Fruit fly (Drosophila melanogaster) whole organism, pupa: ENCODE results near the gene CG3984.

ENCODE experiments used
- CG10348 ChIP-seq: fragments of 200-800 bp; sonication (Bioruptor generic); IDR thresholded peaks from 2 replicates; pipeline ENCODE4 v1.3.6; 2022; ENCODE audit warnings: missing biosample characterization, missing genetic modification characterization
- CG12605 ChIP-seq: fragments of 200-800 bp; sonication (Bioruptor generic); IDR thresholded peaks from 2 replicates; pipeline ENCODE4 v1.3.6; 2022; ENCODE audit warnings: missing biosample characterization, missing genetic modification characterization
- CG13204 ChIP-seq: fragments of 200-800 bp; sonication (Bioruptor generic); optimal IDR thresholded peaks from 2 replicates; lab custom pipeline; 2018; ENCODE audit warnings: missing biosample characterization, mild to moderate bottlenecking, missing genetic modification characterization, moderate library complexity
- CG14655 ChIP-seq: fragments of 200-800 bp; sonication (Bioruptor generic); optimal IDR thresholded peaks from 3 replicates; lab custom pipeline; 2017; ENCODE audit warnings: mild to moderate bottlenecking, missing biosample characterization, missing genetic modification reagents, missing genetic modification characterization
- CG15710 ChIP-seq: fragments of 200-800 bp; sonication (Bioruptor generic); optimal IDR thresholded peaks from 2 replicates; lab custom pipeline; 2018; ENCODE audit warnings: missing biosample characterization, mild to moderate bottlenecking, missing genetic modification characterization, moderate library complexity
- CG17806 ChIP-seq: fragments of 200-800 bp; sonication (Bioruptor generic); optimal IDR thresholded peaks from 2 replicates; lab custom pipeline; 2018; ENCODE audit warnings: missing biosample characterization, mild to moderate bottlenecking, missing genetic modification characterization, moderate library complexity
- CG32121 ChIP-seq: fragments of 200-800 bp; sonication (Bioruptor generic); IDR thresholded peaks from 2 replicates; pipeline ENCODE4 v1.3.6; 2022; ENCODE audit warnings: missing biosample characterization, missing genetic modification characterization
- CG34367 ChIP-seq: fragments of 200-800 bp; sonication (Bioruptor generic); optimal IDR thresholded peaks from 2 replicates; lab custom pipeline; 2018; ENCODE audit warnings: missing biosample characterization, mild to moderate bottlenecking, missing genetic modification characterization
- CG4496 ChIP-seq: fragments of 200-800 bp; sonication (Bioruptor generic); IDR thresholded peaks from 3 replicates; pipeline ENCODE4 v1.3.6; 2022; ENCODE audit warnings: missing biosample characterization, missing genetic modification characterization
- CG8159 ChIP-seq: fragments of 200-800 bp; sonication (Bioruptor generic); optimal IDR thresholded peaks from 3 replicates; lab custom pipeline; 2018; ENCODE audit warnings: missing biosample characterization, mild to moderate bottlenecking, missing genetic modification characterization, moderate library complexity
- CG8301 ChIP-seq: fragments of 200-800 bp; sonication (Bioruptor generic); optimal IDR thresholded peaks from 2 replicates; lab custom pipeline; 2018; ENCODE audit warnings: missing biosample characterization, mild to moderate bottlenecking, missing genetic modification characterization
- CG9948 ChIP-seq: fragments of 200-800 bp; sonication (Bioruptor generic); optimal IDR thresholded peaks from 2 replicates; lab custom pipeline; 2018; ENCODE audit warnings: missing biosample characterization, mild to moderate bottlenecking, missing genetic modification characterization, moderate library complexity
- D1 ChIP-seq: fragments of 200-800 bp; sonication (Bioruptor generic); optimal IDR thresholded peaks from 2 replicates; lab custom pipeline; 2018; ENCODE audit warnings: missing biosample characterization, mild to moderate bottlenecking, missing genetic modification characterization, moderate library complexity
- EcR ChIP-seq: fragments of 200-800 bp; sonication (Bioruptor generic); optimal IDR thresholded peaks from 3 replicates; lab custom pipeline; 2019; ENCODE audit warnings: missing biosample characterization, missing genetic modification characterization, mild to moderate bottlenecking, moderate library complexity, missing genetic modification reagents
- Ets98B ChIP-seq: fragments of 200-800 bp; sonication (Bioruptor generic); IDR thresholded peaks from 2 replicates; pipeline ENCODE4 v1.3.6; 2022; ENCODE audit warnings: missing biosample characterization, missing genetic modification characterization
- Pif1A ChIP-seq: fragments of 200-800 bp; sonication (Bioruptor generic); optimal IDR thresholded peaks from 3 replicates; lab custom pipeline; 2016; ENCODE audit warnings: missing biosample characterization, missing genetic modification characterization
- Pif1B ChIP-seq: fragments of 200-800 bp; sonication (Bioruptor generic); optimal IDR thresholded peaks from 3 replicates; lab custom pipeline; 2016; ENCODE audit warnings: missing biosample characterization, missing genetic modification characterization
- Snoo ChIP-seq: fragments of 200-800 bp; sonication (Bioruptor generic); optimal IDR thresholded peaks from 3 replicates; lab custom pipeline; 2017; ENCODE audit warnings: missing biosample characterization, mild to moderate bottlenecking, missing genetic modification characterization, inconsistent platforms
- fd96Ca ChIP-seq: fragments of 200-800 bp; sonication (Bioruptor generic); IDR thresholded peaks from 3 replicates; pipeline ENCODE4 v1.3.6; 2022; ENCODE audit warnings: missing biosample characterization, missing genetic modification characterization
- gl ChIP-seq: fragments of 200-800 bp; sonication (Bioruptor generic); optimal IDR thresholded peaks from 2 replicates; lab custom pipeline; 2018; ENCODE audit warnings: missing biosample characterization, mild to moderate bottlenecking, missing genetic modification characterization
- rn ChIP-seq: fragments of 200-800 bp; sonication (Bioruptor generic); IDR thresholded peaks from 2 replicates; pipeline ENCODE4 v1.3.6; 2022; ENCODE audit warnings: missing biosample characterization, missing genetic modification characterization

CG3984 gene

DNA sequence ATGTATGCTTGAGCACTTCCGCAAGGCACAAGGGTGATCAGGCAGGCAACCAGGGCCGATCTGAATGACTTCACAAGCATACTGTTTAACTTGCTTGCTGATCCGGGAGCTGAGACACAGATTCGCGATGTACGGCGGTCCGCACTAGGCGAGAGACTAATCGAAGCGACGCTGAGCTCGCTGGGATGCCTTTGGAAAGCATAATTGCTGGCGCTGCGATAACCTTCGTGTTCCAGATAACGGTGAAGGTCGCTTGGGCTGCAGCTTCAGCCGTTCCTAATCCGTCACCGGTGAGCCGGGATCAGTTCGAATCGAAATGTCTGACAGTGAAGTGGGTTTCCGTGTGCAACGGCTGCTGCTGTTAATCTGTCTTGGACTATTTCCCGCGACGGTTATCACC lies at the start of gene CG3984, which contains the start of gene CG6912:
Gene CG3984, plus strand, starts transcription at position 303 of the 400 bp plus-strand sequence.
Gene CG6912, minus strand, starts transcription at position 159 of the 400 bp plus-strand sequence.
- TF ChIP-seq fd96Ca (no peak), CG4496 (GFP tag; lab: Robert Waterston, UW) (no peak), CG9948 (tag; lab: Kevin White, UChicago) (no peak), CG34367 (tag; lab: Kevin White, UChicago) (no peak), Pif1A (GFP tag; lab: Kevin White, UChicago) (no peak), Pif1B (GFP tag; lab: Kevin White, UChicago) (no peak), Ets98B (GFP tag; lab: Robert Waterston, UW) (no peak), rn (GFP tag; lab: Robert Waterston, UW) (no peak), CG13204 (GFP tag; lab: Kevin White, UChicago) (no peak), CG10348 (GFP tag; lab: Robert Waterston, UW) (no peak), D1 (tag; lab: Kevin White, UChicago) (no peak), CG15710 (tag; lab: Kevin White, UChicago) (no peak), CG12605 (GFP tag; lab: Robert Waterston, UW) (no peak), CG14655 (GFP tag; lab: Kevin White, UChicago) (no peak), CG32121 (GFP tag; lab: Robert Waterston, UW) (no peak), CG8159 (tag; lab: Kevin White, UChicago) (no peak), gl (no peak)

- TF ChIP-seq Snoo (tag; lab: Kevin White, UChicago) (peak; percentile 42), CG4496 (GFP tag; lab: Robert Waterston, UW) (0 out of 3 replicates have a peak, but pooled peaks have one; percentile 32), CG34367 (tag; lab: Kevin White, UChicago) (peak; percentile 35), CG8301 (tag; lab: Kevin White, UChicago) (peak; percentile 14), Pif1A (GFP tag; lab: Kevin White, UChicago) (no peak), rn (GFP tag; lab: Robert Waterston, UW) (no peak), CG17806 (tag; lab: Kevin White, UChicago) (peak; percentile 30), CG15710 (tag; lab: Kevin White, UChicago) (peak; percentile 35), fd96Ca (peak; percentile 42; the same call in 1 of the 3 replicates), CG9948 (tag; lab: Kevin White, UChicago) (peak; percentile 24), gl (no peak), CG14655 (GFP tag; lab: Kevin White, UChicago) (peak; percentile 40), CG8159 (tag; lab: Kevin White, UChicago) (peak; percentile 35)
Measured at dm6 chr3R:15087606-15088193, 49.2 kb upstream of the CG3984 start.

dm6 chr3R:15088258-15088657 lies 48.7 kb upstream of the CG3984 start:
- TF ChIP-seq CG9948 (tag; lab: Kevin White, UChicago) (no peak), Pif1A (GFP tag; lab: Kevin White, UChicago) (peak; percentile 3), EcR (GFP tag; lab: Kevin White, UChicago) (peak; percentile 78)

DNA sequence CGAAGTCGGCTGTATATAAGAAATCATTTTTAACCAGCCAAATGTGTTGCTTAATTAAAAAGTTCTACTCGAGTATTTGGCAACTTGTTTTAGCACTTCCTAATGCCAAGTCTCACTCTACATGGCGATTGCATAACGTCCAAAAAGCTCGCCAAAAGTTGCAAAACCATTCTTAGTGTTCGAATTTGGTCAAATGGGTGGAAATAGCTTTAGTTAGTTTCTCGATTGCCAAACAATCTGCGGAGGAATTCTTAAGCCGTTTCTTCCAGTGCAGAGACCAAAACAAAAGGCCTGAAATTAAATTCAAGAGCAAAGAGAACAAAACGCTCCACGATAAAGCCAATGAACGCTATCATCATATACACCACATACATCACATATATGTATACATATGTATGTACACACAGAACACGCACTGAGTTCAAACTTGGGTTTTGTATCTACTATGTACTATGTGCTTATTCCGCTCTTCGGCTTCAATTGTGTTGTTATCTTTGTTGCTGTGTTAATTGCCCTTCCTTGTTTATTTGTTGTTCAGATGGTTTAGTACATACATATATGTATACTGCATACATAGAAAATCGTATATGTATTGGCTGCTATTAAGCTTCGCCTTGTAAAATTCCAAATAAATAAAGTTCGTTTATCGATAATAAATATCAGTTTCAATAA lies 47.6 kb upstream of the CG3984 start:
- TF ChIP-seq Pif1A (GFP tag; lab: Kevin White, UChicago) (no peak), EcR (GFP tag; lab: Kevin White, UChicago) (peak; percentile 77), CG17806 (tag; lab: Kevin White, UChicago) (peak; percentile 31), CG4496 (GFP tag; lab: Robert Waterston, UW) (peak; percentile 79), CG10348 (GFP tag; lab: Robert Waterston, UW) (no peak)

DNA sequence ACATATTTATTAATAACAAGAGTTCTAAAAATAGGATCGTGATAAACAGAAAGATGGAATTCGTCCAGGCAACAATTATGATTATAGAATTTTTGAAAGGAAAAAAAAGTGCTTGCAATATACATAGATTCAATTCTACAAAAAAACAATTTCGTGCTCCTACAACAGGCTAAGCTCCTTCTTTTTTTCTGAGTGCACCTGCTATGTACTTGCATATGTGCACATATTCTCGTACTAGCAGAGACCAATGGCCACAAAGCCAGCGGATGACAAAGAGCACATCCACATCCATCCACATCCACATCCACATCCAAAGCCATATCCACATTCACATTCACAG lies 47.1 kb upstream of the CG3984 start:
- peak; percentile 79 for TF ChIP-seq CG34367 (tag; lab: Kevin White, UChicago)
- peak; percentile 59 for TF ChIP-seq Pif1A (GFP tag; lab: Kevin White, UChicago)
- peak; percentile 70 for TF ChIP-seq CG8301 (tag; lab: Kevin White, UChicago)
- TF ChIP-seq CG8159 (tag; lab: Kevin White, UChicago) = peak; percentile 81
- peak; percentile 80 for TF ChIP-seq CG9948 (tag; lab: Kevin White, UChicago)
- peak; percentile 48 for TF ChIP-seq CG13204 (GFP tag; lab: Kevin White, UChicago)
- no peak; the same call in 2 of the 3 replicates for TF ChIP-seq fd96Ca
- TF ChIP-seq Pif1B (GFP tag; lab: Kevin White, UChicago) = peak; percentile 50
- peak; percentile 72 for TF ChIP-seq CG14655 (GFP tag; lab: Kevin White, UChicago)
- TF ChIP-seq gl = peak; percentile 10
- no peak for TF ChIP-seq CG10348 (GFP tag; lab: Robert Waterston, UW)
- 0 out of 2 replicates have a peak, but pooled peaks have one; percentile 18 for TF ChIP-seq rn (GFP tag; lab: Robert Waterston, UW)
- TF ChIP-seq CG4496 (GFP tag; lab: Robert Waterston, UW) = peak; percentile 66
- peak; percentile 61 for TF ChIP-seq D1 (tag; lab: Kevin White, UChicago)
- peak; percentile 82 for TF ChIP-seq CG15710 (tag; lab: Kevin White, UChicago)
- peak; percentile 81 for TF ChIP-seq CG17806 (tag; lab: Kevin White, UChicago)
- TF ChIP-seq Snoo (tag; lab: Kevin White, UChicago) = peak; percentile 21
- peak; percentile 36; the same call in 1 of the 2 replicates for TF ChIP-seq Ets98B (GFP tag; lab: Robert Waterston, UW)
- no peak for TF ChIP-seq CG32121 (GFP tag; lab: Robert Waterston, UW)
- TF ChIP-seq EcR (GFP tag; lab: Kevin White, UChicago) = peak; percentile 71
- TF ChIP-seq CG12605 (GFP tag; lab: Robert Waterston, UW) = no peak
